Worm (Caenorhabditis elegans): ENCODE data around the gene blos-4.

The blos-4 gene

ce11 chrII:6246054-6246453 lies 1.0 kb downstream of the blos-4 start, which contains the start of gene lelo-1:
TSS of gene lelo-1 (plus strand) at chrII:6246354.
- TF ChIP-seq daf-16 (GFP tag; optimal IDR thresholded peaks at IDR 0.05) (no peak), daf-16 (tag; optimal IDR thresholded peaks at IDR 0.05) (no peak), php-3 (GFP tag; IDR thresholded peaks at IDR 0.05) (no peak), cey-2 (tag; optimal IDR thresholded peaks at IDR 0.05; ENCODE audit: borderline replicate concordance, insufficient read depth) (no peak), mdl-1 (tag; optimal IDR thresholded peaks at IDR 0.05) (no peak), rbr-2 (tag; optimal IDR thresholded peaks at IDR 0.05) (no peak), spr-3 (GFP tag; optimal IDR thresholded peaks at IDR 0.05) (no peak), nhr-111 (GFP tag; optimal IDR thresholded peaks at IDR 0.05) (no peak), nhr-11 (tag; optimal IDR thresholded peaks at IDR 0.05) (no peak), unc-39 (tag; optimal IDR thresholded peaks at IDR 0.05) (no peak), zip-11 (GFP tag; IDR thresholded peaks at IDR 0.05) (no peak), lsy-2 (tag; optimal IDR thresholded peaks at IDR 0.05) (no peak), daf-19 (GFP tag; conservative IDR thresholded peaks at IDR 0.05) (no peak), vab-7 (GFP tag; IDR thresholded peaks at IDR 0.05) (no peak), madf-9 (GFP tag; conservative IDR thresholded peaks at IDR 0.05) (no peak), F10B5.3 (tag; optimal IDR thresholded peaks at IDR 0.05) (no peak), F49E8.2 (tag; optimal IDR thresholded peaks at IDR 0.05; ENCODE audit: borderline replicate concordance) (no peak), ceh-20 (GFP tag; IDR thresholded peaks at IDR 0.05) (no peak), F26F4.8 (GFP tag; conservative IDR thresholded peaks at IDR 0.05) (no peak), daf-8 (GFP tag; IDR thresholded peaks at IDR 0.05) (no peak), attf-4 (tag; optimal IDR thresholded peaks at IDR 0.05) (no peak)

- TF ChIP-seq ZK546.5 (tag; optimal IDR thresholded peaks at IDR 0.05): no peak
- TF ChIP-seq R02D3.7 (tag; optimal IDR thresholded peaks at IDR 0.05): no peak
- no peak for TF ChIP-seq F49E8.2 (tag; optimal IDR thresholded peaks at IDR 0.05; ENCODE audit: borderline replicate concordance)
- no peak for TF ChIP-seq F26F4.8 (GFP tag; conservative IDR thresholded peaks at IDR 0.05)
- TF ChIP-seq snpc-4 (tag; optimal IDR thresholded peaks at IDR 0.05): no peak
- no peak for TF ChIP-seq pha-4 (GFP tag; IDR thresholded peaks at IDR 0.05)
- TF ChIP-seq pha-4 (tag; optimal IDR thresholded peaks at IDR 0.05): no peak
- no peak for TF ChIP-seq nhr-6 (tag; optimal IDR thresholded peaks at IDR 0.05)
- TF ChIP-seq madf-5 (GFP tag; IDR thresholded peaks at IDR 0.05): no peak
- no peak for TF ChIP-seq nhr-48 (tag; optimal IDR thresholded peaks at IDR 0.05)
- no peak for TF ChIP-seq duxl-1 (tag; optimal IDR thresholded peaks at IDR 0.05; ENCODE audit: poor library complexity)
- TF ChIP-seq dve-1 (tag; optimal IDR thresholded peaks at IDR 0.05; ENCODE audit: insufficient read depth): no peak
- TF ChIP-seq mxl-2 (GFP tag; conservative IDR thresholded peaks at IDR 0.05): no peak
Measured at ce11 chrII:6247011-6247410, 2.0 kb downstream of the blos-4 start, which contains the start of gene T24H7.2. TSS of gene T24H7.2 (plus strand) at chrII:6247311.

- TF ChIP-seq unc-62 (GFP tag; optimal IDR thresholded peaks at IDR 0.05 in 1 of 2): peak in 1 of 2 experiments; percentile 92
- no peak for TF ChIP-seq unc-62 (tag; optimal IDR thresholded peaks at IDR 0.05)
- TF ChIP-seq nhr-10 (tag; optimal IDR thresholded peaks at IDR 0.05): no peak
Measured at ce11 chrII:6248029-6248428, 3.0 kb downstream of the blos-4 start.

- TF ChIP-seq php-3 (GFP tag; IDR thresholded peaks at IDR 0.05): peak; percentile 67; the same call in 1 of the 2 replicates
- TF ChIP-seq Y105C5A.15 (GFP tag; IDR thresholded peaks at IDR 0.05): peak; percentile 21; the same call in 1 of the 2 replicates
- TF ChIP-seq nhr-11 (tag; optimal IDR thresholded peaks at IDR 0.05): no peak
- TF ChIP-seq dmd-8 (GFP tag; IDR thresholded peaks at IDR 0.05): peak; percentile 78
- TF ChIP-seq Y75B8A.6 (GFP tag; IDR thresholded peaks at IDR 0.05): no peak
- no peak for TF ChIP-seq daf-12 (tag; optimal IDR thresholded peaks at IDR 0.05)
- no peak for TF ChIP-seq R02D3.7 (tag; optimal IDR thresholded peaks at IDR 0.05)
- no peak for TF ChIP-seq ceh-32 (tag; optimal IDR thresholded peaks at IDR 0.05; ENCODE audit: poor library complexity)
- TF ChIP-seq nhr-76 (tag; optimal IDR thresholded peaks at IDR 0.05): no peak
- TF ChIP-seq nhr-111 (GFP tag; optimal IDR thresholded peaks at IDR 0.05): peak; percentile 10
- TF ChIP-seq nhr-48 (tag; optimal IDR thresholded peaks at IDR 0.05): peak; percentile 30
- TF ChIP-seq ztf-7 (tag; optimal IDR thresholded peaks at IDR 0.05): no peak
- no peak for TF ChIP-seq F10B5.3 (tag; optimal IDR thresholded peaks at IDR 0.05)
- TF ChIP-seq nhr-28 (tag; optimal IDR thresholded peaks at IDR 0.05): peak; percentile 3
- TF ChIP-seq zag-1 (tag; optimal IDR thresholded peaks at IDR 0.05): no peak
- 0 out of 2 replicates have a peak, but pooled peaks have one; percentile 29 for TF ChIP-seq mdt-29 (GFP tag; IDR thresholded peaks at IDR 0.05)
- no peak for TF ChIP-seq zfp-2 (tag; optimal IDR thresholded peaks at IDR 0.05)
- TF ChIP-seq nhr-6 (tag; optimal IDR thresholded peaks at IDR 0.05): peak; percentile 72
- no peak for TF ChIP-seq mdl-1 (tag; optimal IDR thresholded peaks at IDR 0.05)
- no peak for TF ChIP-seq egl-43 (GFP tag; IDR thresholded peaks at IDR 0.05)
- TF ChIP-seq unc-130 (GFP tag; optimal IDR thresholded peaks at IDR 0.05): peak; percentile 13
Measured at ce11 chrII:6248503-6248902, 3.5 kb downstream of the blos-4 start.
